Worm (Caenorhabditis elegans) whole organism, late embryonic: ENCODE data around the gene R11E3.1.

Source experiments
- C08G9.2 ChIP-seq: sonication (generic microtip); optimal IDR thresholded peaks from 2 replicates; lab custom pipeline; 2016; ENCODE audit warnings: mild to moderate bottlenecking, missing genetic modification characterization, moderate library complexity, missing compliant biosample characterization
- F13H6.1 ChIP-seq: sonication (generic microtip); optimal IDR thresholded peaks from 2 replicates; lab custom pipeline; 2016; ENCODE audit warnings: missing genetic modification characterization, missing compliant biosample characterization
- K02D7.2 ChIP-seq: sonication (generic microtip); optimal IDR thresholded peaks from 2 replicates; lab custom pipeline; 2017; ENCODE audit warnings: mild to moderate bottlenecking, missing genetic modification characterization, missing compliant biosample characterization
- K09A11.1 ChIP-seq: sonication (generic microtip); optimal IDR thresholded peaks from 2 replicates; lab custom pipeline; 2017; ENCODE audit warnings: antibody characterized with exemption, mild to moderate bottlenecking, missing genetic modification characterization, missing compliant biosample characterization; ENCODE audit not compliant: insufficient read depth
- Y22D7AL.16 ChIP-seq: sonication (generic microtip); optimal IDR thresholded peaks from 2 replicates; lab custom pipeline; 2016; ENCODE audit warnings: missing genetic modification characterization, missing compliant biosample characterization
- ahr-1 ChIP-seq: sonication (generic microtip); optimal IDR thresholded peaks from 2 replicates; lab custom pipeline; 2016; ENCODE audit warnings: missing genetic modification characterization, missing compliant biosample characterization
- ceh-14 ChIP-seq: sonication (generic microtip); optimal IDR thresholded peaks from 2 replicates; lab custom pipeline; 2016; ENCODE audit warnings: missing genotype, missing genetic modification characterization, missing compliant biosample characterization
- ceh-22 ChIP-seq: sonication (generic microtip); optimal IDR thresholded peaks from 2 replicates; lab custom pipeline; 2017; ENCODE audit warnings: missing biosample characterization, missing genetic modification characterization
- ceh-31 ChIP-seq: sonication (generic microtip); optimal IDR thresholded peaks from 2 replicates; lab custom pipeline; 2016; ENCODE audit warnings: missing genetic modification characterization, missing compliant biosample characterization
- ceh-34 ChIP-seq: sonication (generic microtip); optimal IDR thresholded peaks from 2 replicates; lab custom pipeline; 2016; ENCODE audit warnings: mild to moderate bottlenecking, missing genetic modification characterization, missing compliant biosample characterization
- ceh-48 ChIP-seq: sonication (generic microtip); optimal IDR thresholded peaks from 2 replicates; lab custom pipeline; 2016; ENCODE audit warnings: missing genetic modification characterization, inconsistent platforms, missing compliant biosample characterization
- ceh-6 ChIP-seq: fragments of 200-800 bp; sonication (Bioruptor generic); optimal IDR thresholded peaks from 2 replicates; lab custom pipeline; 2018; ENCODE audit warnings: mild to moderate bottlenecking, missing genetic modification characterization, missing compliant biosample characterization
- dmd-4 ChIP-seq: sonication (generic microtip); optimal IDR thresholded peaks from 2 replicates; lab custom pipeline; 2016; ENCODE audit warnings: borderline replicate concordance, missing genetic modification characterization, missing compliant biosample characterization
- dve-1 ChIP-seq: sonication (generic microtip); optimal IDR thresholded peaks from 2 replicates; lab custom pipeline; 2017; ENCODE audit warnings: antibody characterized with exemption, mild to moderate bottlenecking, missing genetic modification characterization, missing compliant biosample characterization
- elt-2 ChIP-seq: sonication (generic microtip); optimal IDR thresholded peaks from 2 replicates; lab custom pipeline; 2016; ENCODE audit warnings: missing genetic modification reagents, missing genetic modification characterization, missing compliant biosample characterization
- elt-4 ChIP-seq: sonication (generic microtip); optimal IDR thresholded peaks from 2 replicates; lab custom pipeline; 2016; ENCODE audit warnings: missing genetic modification characterization, missing compliant biosample characterization
- ets-4 ChIP-seq: sonication (generic microtip); optimal IDR thresholded peaks from 2 replicates; lab custom pipeline; 2016; ENCODE audit warnings: missing genetic modification characterization, missing compliant biosample characterization
- fax-1 ChIP-seq: sonication (generic microtip); optimal IDR thresholded peaks from 2 replicates; lab custom pipeline; 2016; ENCODE audit warnings: missing genotype, missing genetic modification characterization, missing compliant biosample characterization
- fkh-10 ChIP-seq: fragments of 150-350 bp; optimal IDR thresholded peaks from 2 replicates; lab custom pipeline; 2014; ENCODE audit warnings: missing biosample characterization, missing genetic modification reagents, missing genetic modification characterization
- gmeb-2 ChIP-seq: sonication (generic microtip); optimal IDR thresholded peaks from 2 replicates; lab custom pipeline; 2016; ENCODE audit warnings: missing genetic modification characterization, inconsistent platforms, missing compliant biosample characterization
- hlh-15 ChIP-seq: sonication (generic microtip); optimal IDR thresholded peaks from 2 replicates; lab custom pipeline; 2016; ENCODE audit warnings: missing genetic modification characterization, missing compliant biosample characterization
- hlh-30 ChIP-seq: sonication (generic microtip); optimal IDR thresholded peaks from 2 replicates; lab custom pipeline; 2017; ENCODE audit warnings: antibody characterized with exemption, missing genetic modification characterization, missing compliant biosample characterization; ENCODE audit not compliant: insufficient read depth
- hlh-6 ChIP-seq: sonication (generic microtip); optimal IDR thresholded peaks from 2 replicates; lab custom pipeline; 2016; ENCODE audit warnings: missing genotype, missing genetic modification characterization, missing compliant biosample characterization
- lim-6 ChIP-seq: sonication (generic microtip); optimal IDR thresholded peaks from 2 replicates; lab custom pipeline; 2016; ENCODE audit warnings: missing genetic modification characterization, missing compliant biosample characterization
- lin-11 ChIP-seq: fragments of 200-800 bp; sonication (Bioruptor generic); optimal IDR thresholded peaks from 2 replicates; lab custom pipeline; 2018; ENCODE audit warnings: mild to moderate bottlenecking, missing genetic modification characterization, missing compliant biosample characterization
- mec-3 ChIP-seq: sonication (generic microtip); optimal IDR thresholded peaks from 2 replicates; lab custom pipeline; 2016; ENCODE audit warnings: borderline replicate concordance, missing genetic modification characterization, missing compliant biosample characterization
- nfya-1 ChIP-seq: sonication (generic microtip); optimal IDR thresholded peaks from 2 replicates; lab custom pipeline; 2017; ENCODE audit warnings: missing genetic modification characterization, mild to moderate bottlenecking, missing compliant biosample characterization, antibody characterized with exemption, moderate library complexity
- nhr-11 ChIP-seq: fragments of 150-350 bp; optimal IDR thresholded peaks from 2 replicates; lab custom pipeline; 2014; ENCODE audit warnings: missing biosample characterization, missing genetic modification characterization
- odd-2 ChIP-seq: sonication (generic microtip); optimal IDR thresholded peaks from 2 replicates; lab custom pipeline; 2017; ENCODE audit warnings: antibody characterized with exemption, mild to moderate bottlenecking, missing genetic modification characterization, missing compliant biosample characterization
- pat-9 ChIP-seq: fragments of 200-800 bp; sonication (Bioruptor generic); optimal IDR thresholded peaks from 2 replicates; lab custom pipeline; 2018; ENCODE audit warnings: mild to moderate bottlenecking, missing genetic modification characterization, moderate library complexity, missing compliant biosample characterization
- pax-1 ChIP-seq: fragments of 150-350 bp; optimal IDR thresholded peaks from 2 replicates; lab custom pipeline; 2014; ENCODE audit warnings: missing biosample characterization, missing genetic modification characterization
- pha-2 ChIP-seq: sonication (generic microtip); optimal IDR thresholded peaks from 2 replicates; lab custom pipeline; 2017; ENCODE audit warnings: mild to moderate bottlenecking, missing genetic modification characterization, missing compliant biosample characterization
- pqm-1 ChIP-seq: sonication (generic microtip); optimal IDR thresholded peaks from 2 replicates; lab custom pipeline; 2016; ENCODE audit warnings: missing genetic modification characterization, missing compliant biosample characterization
- sdc-2 ChIP-seq: sonication (generic microtip); optimal IDR thresholded peaks from 2 replicates; lab custom pipeline; 2016; ENCODE audit warnings: missing genotype, missing genetic modification characterization, missing compliant biosample characterization
- tbx-2 ChIP-seq: sonication (generic microtip); optimal IDR thresholded peaks from 2 replicates; lab custom pipeline; 2016; ENCODE audit warnings: missing genetic modification characterization, missing compliant biosample characterization
- ttx-3 ChIP-seq: sonication (generic microtip); optimal IDR thresholded peaks from 2 replicates; lab custom pipeline; 2016; ENCODE audit warnings: missing genetic modification reagents, missing genetic modification characterization, missing compliant biosample characterization
- unc-42 ChIP-seq: sonication (generic microtip); optimal IDR thresholded peaks from 2 replicates; lab custom pipeline; 2016; ENCODE audit warnings: missing genotype, missing genetic modification characterization, missing compliant biosample characterization
- unc-86 ChIP-seq: sonication (generic microtip); optimal IDR thresholded peaks from 2 replicates; lab custom pipeline; 2016; ENCODE audit warnings: missing genetic modification characterization, missing compliant biosample characterization
- zip-5 ChIP-seq: sonication (generic microtip); optimal IDR thresholded peaks from 2 replicates; lab custom pipeline; 2016; ENCODE audit warnings: missing genetic modification characterization, missing compliant biosample characterization
- ztf-16 ChIP-seq: sonication (generic microtip); optimal IDR thresholded peaks from 2 replicates; lab custom pipeline; 2017; ENCODE audit warnings: missing genetic modification characterization, missing compliant biosample characterization

The R11E3.1 gene

ce11 chrIV:4806486-4806885 is 16.9 kb downstream of the R11E3.1 start, which contains the start of gene dpf-5:
Gene dpf-5 (minus strand): TSS chrIV:4806586.
- no peak for TF ChIP-seq elt-2 (tag; lab: Kevin White, UChicago)
- TF ChIP-seq Y22D7AL.16 (tag; lab: Kevin White, UChicago), result no peak
- no peak for TF ChIP-seq K02D7.2 (tag; lab: Kevin White, UChicago)
- TF ChIP-seq ceh-22, result no peak
- no peak for TF ChIP-seq ceh-34 (tag; lab: Kevin White, UChicago)
- TF ChIP-seq tbx-2, result no peak
- TF ChIP-seq dmd-4, result no peak
- TF ChIP-seq pax-1 (tag; lab: Kevin White, UChicago), result no peak
- TF ChIP-seq nfya-1 (tag; lab: Kevin White, UChicago), result no peak
- TF ChIP-seq hlh-15, result no peak
- no peak for TF ChIP-seq lin-11 (tag; lab: Kevin White, UChicago)
- TF ChIP-seq pqm-1 (tag; lab: Kevin White, UChicago), result no peak
- no peak for TF ChIP-seq mec-3 (tag; lab: Kevin White, UChicago)
- TF ChIP-seq odd-2 (tag; lab: Kevin White, UChicago), result no peak
- no peak for TF ChIP-seq F13H6.1 (tag; lab: Kevin White, UChicago)

DNA sequence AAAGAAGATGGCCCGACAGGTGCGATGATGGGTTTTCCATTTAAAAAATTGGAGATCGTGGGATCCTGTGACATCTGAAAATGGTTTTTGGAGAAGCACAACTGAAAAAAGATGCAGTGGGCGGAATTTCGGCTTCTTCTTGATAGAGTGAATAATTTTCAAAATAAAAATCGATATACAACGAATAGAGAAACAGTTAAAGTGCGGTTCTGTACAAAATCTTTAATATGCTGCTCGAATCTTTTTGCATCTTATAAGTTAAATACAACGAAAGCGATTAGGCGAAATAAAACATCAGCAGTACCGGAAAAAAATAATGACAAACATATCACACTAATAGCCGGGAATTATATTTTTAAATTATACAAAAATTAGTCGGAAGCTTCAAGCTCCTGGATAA is 17.7 kb downstream of the R11E3.1 start, which contains the start of gene H06H21.11:
Gene H06H21.11, minus strand, starts transcription at position 101 of the 400 bp plus-strand sequence.
- TF ChIP-seq elt-4 (tag; lab: Kevin White, UChicago) (no peak), ceh-48 (tag; lab: Kevin White, UChicago) (no peak), nhr-11 (tag; lab: Kevin White, UChicago) (no peak), ets-4 (tag; lab: Kevin White, UChicago) (no peak), sdc-2 (no peak), unc-86 (tag; lab: Kevin White, UChicago) (no peak), pat-9 (tag; lab: Kevin White, UChicago) (no peak), K09A11.1 (tag; lab: Kevin White, UChicago) (no peak), ceh-31 (tag; lab: Kevin White, UChicago) (no peak), nfya-1 (tag; lab: Kevin White, UChicago) (no peak)
- TF ChIP-seq, all 69 proteins: peak for 0

DNA sequence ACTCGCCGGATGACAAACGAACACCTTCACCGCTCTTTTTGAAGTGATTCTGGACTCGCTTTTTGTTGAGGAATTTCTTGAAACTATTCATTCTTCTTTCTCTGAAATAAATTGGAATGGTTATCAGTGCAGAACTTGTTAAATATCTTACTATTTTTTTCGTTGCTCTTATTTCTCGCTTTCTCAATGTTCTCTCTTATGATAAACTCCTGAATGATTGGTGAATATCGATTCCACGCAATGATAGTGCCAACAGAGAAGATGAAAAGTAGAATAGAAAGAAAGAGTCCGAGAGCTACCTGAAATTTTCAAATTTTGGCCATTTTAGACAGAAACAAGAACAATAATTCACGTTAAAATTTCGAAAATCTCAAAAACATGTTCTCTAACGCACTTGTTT is 19.9 kb downstream of the R11E3.1 start, which contains the start of gene ubxn-6:
Gene ubxn-6, minus strand, starts transcription at position 101 of the 400 bp plus-strand sequence.
- TF ChIP-seq nhr-11 (tag; lab: Kevin White, UChicago), result no peak
- no peak for TF ChIP-seq dve-1 (tag; lab: Kevin White, UChicago)
- no peak for TF ChIP-seq odd-2 (tag; lab: Kevin White, UChicago)
- no peak for TF ChIP-seq elt-2 (tag; lab: Kevin White, UChicago)
- TF ChIP-seq, all 69 proteins: peak for 0

- TF ChIP-seq odd-2 (tag; lab: Kevin White, UChicago) (no peak), dve-1 (tag; lab: Kevin White, UChicago) (no peak), C08G9.2 (tag; lab: Kevin White, UChicago) (no peak), ceh-48 (tag; lab: Kevin White, UChicago) (no peak), hlh-6 (tag; lab: Kevin White, UChicago) (no peak), ztf-16 (tag; lab: Kevin White, UChicago) (no peak), F13H6.1 (tag; lab: Kevin White, UChicago) (no peak)
These were observed 20.3 kb downstream of the R11E3.1 start, which contains the start of gene H06H21.37 for ce11 chrIV:4809813-4810212. Gene H06H21.37 (minus strand): TSS chrIV:4809974.

DNA sequence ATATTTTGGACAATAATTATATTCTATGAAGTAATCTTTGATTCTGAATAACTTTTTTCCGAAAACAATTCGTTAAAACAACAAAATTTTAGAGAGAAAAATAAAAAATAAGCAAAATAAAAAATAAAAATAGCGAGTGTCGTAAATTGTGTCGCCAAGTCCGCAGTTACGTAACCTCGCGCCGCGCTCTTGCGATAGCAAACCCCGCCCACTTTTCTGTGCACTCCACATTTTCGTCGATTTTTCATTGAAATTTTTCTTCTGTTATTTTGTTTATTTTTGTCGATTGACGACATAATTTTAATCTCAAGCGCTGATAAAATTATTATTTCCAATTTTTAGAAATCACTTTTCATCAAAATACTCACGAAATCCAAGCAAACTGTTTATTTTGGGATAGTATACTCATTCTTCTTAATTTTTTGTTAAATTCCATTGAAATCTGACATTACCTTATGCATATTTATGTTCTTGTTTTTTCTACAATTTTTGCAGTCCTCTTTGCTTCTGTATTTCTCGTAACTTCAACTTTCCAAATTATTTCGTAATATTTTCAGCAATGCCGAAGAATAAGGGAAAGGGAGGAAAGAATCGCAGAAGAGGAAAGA is 20.9 kb downstream of the R11E3.1 start, which contains the start of gene eif-1.A:
Gene eif-1.A, plus strand, starts transcription at position 558 of the 608 bp plus-strand sequence.
- TF ChIP-seq pha-2 (tag; lab: Kevin White, UChicago) (no peak), fkh-10 (GFP tag; lab: Kevin White, UChicago) (no peak), hlh-6 (tag; lab: Kevin White, UChicago) (no peak), K02D7.2 (tag; lab: Kevin White, UChicago) (no peak), ceh-34 (tag; lab: Kevin White, UChicago) (peak; percentile 20), mec-3 (tag; lab: Kevin White, UChicago) (no peak), ceh-31 (tag; lab: Kevin White, UChicago) (peak; percentile 37), elt-2 (tag; lab: Kevin White, UChicago) (peak; percentile 68), ahr-1 (tag; lab: Kevin White, UChicago) (no peak), gmeb-2 (tag; lab: Kevin White, UChicago) (no peak), ztf-16 (tag; lab: Kevin White, UChicago) (no peak), hlh-30 (tag; lab: Kevin White, UChicago) (no peak), tbx-2 (peak; percentile 23), zip-5 (tag; lab: Kevin White, UChicago) (no peak), unc-42 (tag; lab: Kevin White, UChicago) (peak; percentile 7), ets-4 (tag; lab: Kevin White, UChicago) (no peak), nfya-1 (tag; lab: Kevin White, UChicago) (peak; percentile 59), K09A11.1 (tag; lab: Kevin White, UChicago) (peak; percentile 26), ceh-14 (tag; lab: Kevin White, UChicago) (peak; percentile 31), ttx-3 (tag; lab: Kevin White, UChicago) (no peak), elt-4 (tag; lab: Kevin White, UChicago) (no peak), lim-6 (tag; lab: Kevin White, UChicago) (no peak), hlh-15 (no peak), fax-1 (tag; lab: Kevin White, UChicago) (no peak), ceh-6 (GFP tag; lab: Kevin White, UChicago) (no peak)
